Worm (Caenorhabditis elegans): ENCODE data around the gene ceh-13.

Gene ceh-13

DNA sequence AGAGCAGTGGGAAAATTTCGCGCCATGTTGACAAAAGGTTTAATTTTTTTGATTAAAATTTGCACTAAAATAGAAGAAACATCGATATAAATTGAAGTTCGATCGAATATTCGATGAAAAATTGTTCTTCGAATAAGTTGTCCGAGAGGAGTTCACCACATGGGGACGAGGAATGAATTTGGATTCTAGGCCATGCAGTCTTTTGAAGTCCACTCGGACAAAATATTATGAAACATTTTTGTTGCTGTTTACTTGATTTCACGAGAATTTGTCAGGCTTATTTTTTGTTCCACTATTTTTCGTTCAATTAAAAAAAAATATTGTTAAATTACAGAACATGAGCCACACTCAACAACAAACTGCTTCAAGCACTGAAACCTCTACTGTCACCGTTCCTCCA, 34.8 kb upstream of the ceh-13 start, which contains the start of the genes cux-7 and C07H6.2:
TSS of gene cux-7 (minus strand) at position 174 of the 400 bp plus-strand sequence.
TSS of gene C07H6.2 (plus strand) at position 338 of the 400 bp plus-strand sequence.
- TF ChIP-seq zag-1 (tag; optimal IDR thresholded peaks at IDR 0.05) = peak; percentile 40
- TF ChIP-seq egl-27 (tag; optimal IDR thresholded peaks at IDR 0.05) = peak; percentile 90
- peak; percentile 96 for TF ChIP-seq nhr-6 (tag; optimal IDR thresholded peaks at IDR 0.05)
- no peak for TF ChIP-seq nhr-11 (tag; optimal IDR thresholded peaks at IDR 0.05)
- TF ChIP-seq elt-3 (tag; optimal IDR thresholded peaks at IDR 0.05) = no peak
- TF ChIP-seq aly-2 (tag; optimal IDR thresholded peaks at IDR 0.05) = no peak
- peak; percentile 94 for TF ChIP-seq crh-2 (tag; optimal IDR thresholded peaks at IDR 0.05)
- no peak for TF ChIP-seq unc-62 (GFP tag; optimal IDR thresholded peaks at IDR 0.05)
- peak; percentile 98 for TF ChIP-seq unc-55 (GFP tag; optimal IDR thresholded peaks at IDR 0.05)
- peak; percentile 40 for TF ChIP-seq lin-11 (tag; optimal IDR thresholded peaks at IDR 0.05)
- peak; percentile 99 for TF ChIP-seq sma-9 (GFP tag; optimal IDR thresholded peaks at IDR 0.05)
- TF ChIP-seq sma-9 (tag; optimal IDR thresholded peaks at IDR 0.05) = no peak
- TF ChIP-seq nhr-237 (tag; optimal IDR thresholded peaks at IDR 0.05) = no peak
- TF ChIP-seq Y55F3AM.14 (GFP tag; optimal IDR thresholded peaks at IDR 0.05) = peak; percentile 67
- TF ChIP-seq nhr-77 (tag; optimal IDR thresholded peaks at IDR 0.05) = no peak
- TF ChIP-seq nhr-12 (tag; optimal IDR thresholded peaks at IDR 0.05) = peak; percentile 64
- TF ChIP-seq unc-39 (tag; optimal IDR thresholded peaks at IDR 0.05) = no peak
- TF ChIP-seq dmd-4 (tag; optimal IDR thresholded peaks at IDR 0.05) = peak; percentile 16
- peak; percentile 94 for TF ChIP-seq lin-13 (GFP tag; optimal IDR thresholded peaks at IDR 0.05)
- TF ChIP-seq skn-1 (tag; optimal IDR thresholded peaks at IDR 0.05) = peak; percentile 83
- TF ChIP-seq sem-4 (tag; optimal IDR thresholded peaks at IDR 0.05) = peak; percentile 93
- peak in 1 of 2 experiments; percentile 47 for TF ChIP-seq mdl-1 (tag; optimal IDR thresholded peaks at IDR 0.05)
- peak; percentile 93 for TF ChIP-seq nhr-21 (tag; optimal IDR thresholded peaks at IDR 0.05)
- no peak for TF ChIP-seq nhr-10 (tag; optimal IDR thresholded peaks at IDR 0.05)
- peak; percentile 95 for TF ChIP-seq C34F6.9 (tag; optimal IDR thresholded peaks at IDR 0.05)
- TF ChIP-seq blmp-1 (tag; optimal IDR thresholded peaks at IDR 0.05; ENCODE audit: insufficient read depth) = peak; percentile 41
- peak; percentile 56 for TF ChIP-seq R02D3.7 (tag; optimal IDR thresholded peaks at IDR 0.05)
- peak; percentile 75 for TF ChIP-seq fos-1 (tag; optimal IDR thresholded peaks at IDR 0.05)
- TF ChIP-seq elt-1 (tag; optimal IDR thresholded peaks at IDR 0.05) = no peak
- peak; percentile 96 for TF ChIP-seq F13H6.1 (tag; optimal IDR thresholded peaks at IDR 0.05)
- TF ChIP-seq gmeb-1 (tag; optimal IDR thresholded peaks at IDR 0.05) = peak; percentile 91
- TF ChIP-seq sma-3 (GFP tag; optimal IDR thresholded peaks at IDR 0.05) = peak; percentile 97
- TF ChIP-seq ama-1 (optimal IDR thresholded peaks at IDR 0.05) = peak; percentile 61
- TF ChIP-seq mbf-1 (tag; optimal IDR thresholded peaks at IDR 0.05) = no peak
- peak; percentile 26 for TF ChIP-seq ztf-11 (tag; optimal IDR thresholded peaks at IDR 0.05)
- TF ChIP-seq ceh-82 (tag; optimal IDR thresholded peaks at IDR 0.05) = no peak
- TF ChIP-seq ceh-16 (tag; optimal IDR thresholded peaks at IDR 0.05) = peak; percentile 26
- no peak for TF ChIP-seq snpc-4 (tag; optimal IDR thresholded peaks at IDR 0.05)
- no peak for TF ChIP-seq nhr-25 (tag; optimal IDR thresholded peaks at IDR 0.05)
- peak; percentile 92; the same call in 1 of the 2 replicates for TF ChIP-seq ztf-1 (GFP tag; conservative IDR thresholded peaks at IDR 0.05)
- TF ChIP-seq alr-1 (tag; optimal IDR thresholded peaks at IDR 0.05) = no peak
- peak; percentile 53 for TF ChIP-seq ZK546.5 (tag; optimal IDR thresholded peaks at IDR 0.05)
- no peak for TF ChIP-seq nhr-23 (tag; optimal IDR thresholded peaks at IDR 0.05)
- no peak for TF ChIP-seq lin-39 (tag; optimal IDR thresholded peaks at IDR 0.05)
- peak; percentile 88 for TF ChIP-seq mab-5 (tag; optimal IDR thresholded peaks at IDR 0.05)
- peak; percentile 77 for TF ChIP-seq nhr-129 (tag; optimal IDR thresholded peaks at IDR 0.05)
- peak; percentile 84 for TF ChIP-seq ztf-4 (tag; optimal IDR thresholded peaks at IDR 0.05)
- TF ChIP-seq peb-1 (tag; optimal IDR thresholded peaks at IDR 0.05) = no peak
- peak; percentile 89 to 96 for TF ChIP-seq lsy-2 (tag; optimal IDR thresholded peaks at IDR 0.05)
